Worm (Caenorhabditis elegans) whole organism, L1 larva: ENCODE data around the gene vha-1.

ENCODE experiments used
- C04F5.9 ChIP-seq: sonication (generic microtip); optimal IDR thresholded peaks from 2 replicates; lab custom pipeline; 2016; ENCODE audit warnings: missing genetic modification characterization, missing compliant biosample characterization
- C16A3.4 ChIP-seq: fragments of 150-350 bp; optimal IDR thresholded peaks from 2 replicates; lab custom pipeline; 2014; ENCODE audit warnings: missing biosample characterization, missing genetic modification characterization
- Y116A8C.19 ChIP-seq: sonication (generic microtip); optimal IDR thresholded peaks from 2 replicates; lab custom pipeline; 2016; ENCODE audit warnings: missing compliant biosample characterization, missing genetic modification characterization, borderline replicate concordance
- ama-1 ChIP-seq: fragments of 150-350 bp; optimal IDR thresholded peaks from 2 replicates; lab custom pipeline; 2014
- ceh-8 ChIP-seq: fragments of 200-800 bp; sonication (Bioruptor generic); optimal IDR thresholded peaks from 2 replicates; lab custom pipeline; 2018; ENCODE audit warnings: mild to moderate bottlenecking, missing genetic modification characterization, moderate library complexity, missing compliant biosample characterization
- ceh-82 ChIP-seq, 3 experiments: fragments of 150-350 bp in 1 of 3; sonication (generic microtip) in 2 of 3; optimal IDR thresholded peaks; 2 replicates each; lab custom pipeline; 2014 to 2017; ENCODE audit warnings: missing biosample characterization in 3 of 3, missing genetic modification characterization in 3 of 3
- dpl-1 ChIP-seq, 3 experiments: fragments of 150-350 bp in 2 of 3; sonication (generic microtip) in 1 of 3; optimal IDR thresholded peaks; 2 replicates each; lab custom pipeline; 2014 to 2017; ENCODE audit warnings: missing biosample characterization in 3 of 3, missing genetic modification characterization in 3 of 3, missing genetic modification reagents in 3 of 3
- efl-1 ChIP-seq, 4 experiments: fragments of 150-350 bp; optimal IDR thresholded peaks in 3 of 4; peaks in 1 of 4; 1 replicate in 1 of 4; 2 replicates in 3 of 4; lab custom pipeline; 2014; ENCODE audit warnings: missing biosample characterization in 2 of 4, missing genetic modification characterization in 2 of 4, missing genetic modification reagents in 2 of 4
- elt-3 ChIP-seq, 6 experiments: fragments of 150-350 bp in 1 of 6; sonication (generic microtip); optimal IDR thresholded peaks; 2 replicates each; lab custom pipeline; 2017 to 2018; ENCODE audit warnings: missing biosample characterization in 6 of 6, missing genetic modification characterization in 6 of 6, inconsistent platforms in 1 of 6
- fkh-8 ChIP-seq: sonication (generic microtip); optimal IDR thresholded peaks from 2 replicates; lab custom pipeline; 2016; ENCODE audit warnings: mild to moderate bottlenecking, missing genetic modification characterization, missing compliant biosample characterization
- isw-1 ChIP-seq: fragments of 200-800 bp; sonication (Bioruptor generic); IDR thresholded peaks from 2 replicates; pipeline ENCODE4 v1.3.6; 2022; ENCODE audit warnings: missing genetic modification characterization, missing compliant biosample characterization
- lin-14 ChIP-seq: fragments of 200-800 bp; sonication (Bioruptor generic); optimal IDR thresholded peaks from 2 replicates; lab custom pipeline; 2018; ENCODE audit warnings: mild to moderate bottlenecking, missing genetic modification characterization, moderate library complexity, missing compliant biosample characterization
- lin-35 ChIP-seq, 2 experiments: fragments of 150-350 bp; optimal IDR thresholded peaks; 2 replicates each; lab custom pipeline; 2014; ENCODE audit warnings: missing biosample characterization in 2 of 2, missing genetic modification characterization in 2 of 2, missing genetic modification reagents in 2 of 2
- lir-3 ChIP-seq: sonication (generic microtip); optimal IDR thresholded peaks from 2 replicates; lab custom pipeline; 2016; ENCODE audit warnings: mild to moderate bottlenecking, missing genetic modification characterization, moderate library complexity, missing compliant biosample characterization; ENCODE audit not compliant: poor library complexity
- lsy-2 ChIP-seq, 2 experiments: fragments of 150-350 bp; optimal IDR thresholded peaks; 2 replicates each; lab custom pipeline; 2014; ENCODE audit warnings: missing biosample characterization in 2 of 2, missing genetic modification characterization in 2 of 2
- mef-2 ChIP-seq: fragments of 150-350 bp; optimal IDR thresholded peaks from 2 replicates; lab custom pipeline; 2014; ENCODE audit warnings: missing biosample characterization, missing genetic modification characterization
- nhr-19 ChIP-seq: fragments of 200-800 bp; sonication (Bioruptor generic); conservative IDR thresholded peaks from 2 replicates; pipeline ENCODE4 v1.3.6; 2022; ENCODE audit warnings: missing genetic modification characterization, missing compliant biosample characterization
- nhr-20 ChIP-seq: sonication (generic microtip); optimal IDR thresholded peaks from 2 replicates; lab custom pipeline; 2016; ENCODE audit warnings: mild to moderate bottlenecking, missing genetic modification characterization, missing compliant biosample characterization
- nhr-237 ChIP-seq: fragments of 150-350 bp; optimal IDR thresholded peaks from 2 replicates; lab custom pipeline; 2014; ENCODE audit warnings: missing biosample characterization, missing genetic modification characterization
- nhr-28 ChIP-seq: fragments of 150-350 bp; optimal IDR thresholded peaks from 2 replicates; lab custom pipeline; 2014; ENCODE audit warnings: missing biosample characterization, missing genetic modification characterization
- nhr-71 ChIP-seq: sonication (generic microtip); optimal IDR thresholded peaks from 2 replicates; lab custom pipeline; 2016; ENCODE audit warnings: mild to moderate bottlenecking, missing genetic modification characterization, moderate library complexity, missing compliant biosample characterization
- rnt-1 ChIP-seq: sonication (generic microtip); optimal IDR thresholded peaks from 2 replicates; lab custom pipeline; 2016; ENCODE audit warnings: mild to moderate bottlenecking, missing genetic modification characterization, moderate library complexity, missing compliant biosample characterization
- snu-23 ChIP-seq: sonication (generic microtip); optimal IDR thresholded peaks from 2 replicates; lab custom pipeline; 2016; ENCODE audit warnings: missing genetic modification characterization, missing compliant biosample characterization
- sptf-1 ChIP-seq: fragments of 150-350 bp; optimal IDR thresholded peaks from 2 replicates; lab custom pipeline; 2014; ENCODE audit warnings: missing biosample characterization, missing genetic modification characterization
- unc-62 ChIP-seq: fragments of 150-350 bp; optimal IDR thresholded peaks from 2 replicates; lab custom pipeline; 2014; ENCODE audit warnings: missing biosample characterization, missing genetic modification reagents, missing genetic modification characterization
- unc-86 ChIP-seq: sonication (generic microtip); optimal IDR thresholded peaks from 2 replicates; lab custom pipeline; 2016; ENCODE audit warnings: missing genetic modification characterization, missing compliant biosample characterization
- xbp-1 ChIP-seq: sonication (generic microtip); optimal IDR thresholded peaks from 2 replicates; lab custom pipeline; 2016; ENCODE audit warnings: missing genetic modification characterization, missing compliant biosample characterization
- zag-1 ChIP-seq: fragments of 150-350 bp; optimal IDR thresholded peaks from 2 replicates; lab custom pipeline; 2014; ENCODE audit warnings: missing biosample characterization, missing genetic modification characterization
- zip-4 ChIP-seq: fragments of 200-800 bp; sonication (Bioruptor generic); optimal IDR thresholded peaks from 2 replicates; lab custom pipeline; 2018; ENCODE audit warnings: mild to moderate bottlenecking, missing genetic modification characterization, moderate library complexity, missing compliant biosample characterization
- ztf-4 ChIP-seq: fragments of 150-350 bp; optimal IDR thresholded peaks from 2 replicates; lab custom pipeline; 2014; ENCODE audit warnings: missing biosample characterization, missing genetic modification characterization

Gene vha-1

DNA sequence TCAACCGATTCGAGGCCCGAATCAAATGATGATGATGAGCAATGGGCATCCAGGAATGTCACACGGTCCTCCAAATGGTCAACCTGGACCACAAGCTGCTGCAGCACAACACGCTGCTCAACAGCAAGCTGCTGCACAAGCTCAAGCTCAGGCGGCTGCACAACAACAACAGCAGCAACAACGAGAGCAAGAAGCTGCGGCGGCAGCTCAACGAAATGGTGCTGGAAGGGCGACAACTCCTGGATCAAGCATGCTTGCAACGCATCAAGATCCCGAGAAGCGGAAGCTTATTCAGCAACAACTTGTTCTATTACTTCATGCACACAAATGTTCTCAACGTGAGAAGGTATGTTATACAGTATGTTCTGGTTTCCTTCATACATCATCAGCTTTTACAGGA is 13.0 kb upstream of the vha-1 start:
- TF ChIP-seq efl-1 (optimal IDR thresholded peaks at IDR 0.05; lab: Kevin White, UChicago) = no peak
- peak in 1 of 2 experiments; percentile 73 for TF ChIP-seq efl-1 (GFP tag; optimal IDR thresholded peaks at IDR 0.05 in 1 of 2; lab: Kevin White, UChicago)
- no peak for TF ChIP-seq mef-2 (tag; lab: Kevin White, UChicago)
- no peak for TF ChIP-seq C16A3.4

DNA sequence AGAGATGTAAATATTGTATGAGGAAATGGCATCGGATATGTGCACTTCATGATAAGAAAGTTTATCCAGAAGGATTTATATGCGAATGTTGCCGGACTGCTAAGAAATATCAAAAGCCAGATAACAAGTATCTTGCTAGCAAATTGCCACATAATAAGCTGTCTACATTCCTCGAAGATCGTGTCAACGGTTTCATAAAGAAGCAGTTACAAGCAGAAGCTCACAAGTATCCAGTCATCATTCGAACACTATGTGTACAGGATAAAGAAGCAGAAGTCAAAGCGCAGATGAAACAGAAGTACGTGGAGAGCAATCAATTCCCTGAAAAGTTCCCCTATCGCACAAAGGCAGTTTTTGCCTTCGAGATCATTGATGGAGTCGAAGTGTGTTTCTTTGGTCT is 10.5 kb upstream of the vha-1 start:
- no peak for TF ChIP-seq elt-3 (tag; optimal IDR thresholded peaks at IDR 0.05; lab: Kevin White, UChicago)
- TF ChIP-seq sptf-1 (tag; lab: Kevin White, UChicago) = no peak
- no peak for TF ChIP-seq unc-62
- no peak for TF ChIP-seq nhr-28 (tag; lab: Kevin White, UChicago)
- no peak for TF ChIP-seq Y116A8C.19
- no peak for TF ChIP-seq isw-1 (GFP tag; lab: Robert Waterston, UW)
- no peak for TF ChIP-seq zip-4 (GFP tag; lab: Kevin White, UChicago)
- TF ChIP-seq rnt-1 = no peak
- TF ChIP-seq ceh-8 (GFP tag; lab: Kevin White, UChicago) = no peak
- TF ChIP-seq snu-23 (GFP tag; lab: Kevin White, UChicago) = no peak
- no peak for TF ChIP-seq xbp-1 (tag; lab: Kevin White, UChicago)

- TF ChIP-seq zag-1 (no peak), efl-1 (optimal IDR thresholded peaks at IDR 0.05; lab: Kevin White, UChicago) (no peak), efl-1 (GFP tag; optimal IDR thresholded peaks at IDR 0.05 in 1 of 2; lab: Kevin White, UChicago) (peak in 1 of 2 experiments; percentile 90), nhr-19 (no peak), unc-86 (no peak), nhr-237 (tag; lab: Kevin White, UChicago) (no peak)
Measured at ce11 chrIII:9772394-9772793, 8.7 kb upstream of the vha-1 start.

- TF ChIP-seq lin-35 (GFP tag; optimal IDR thresholded peaks at IDR 0.05; lab: Kevin White, UChicago) (peak; percentile 59 to 90), ztf-4 (tag; lab: Kevin White, UChicago) (no peak), lsy-2 (tag; optimal IDR thresholded peaks at IDR 0.05; lab: Kevin White, UChicago) (peak in 1 of 2 experiments; percentile 27), nhr-237 (tag; lab: Kevin White, UChicago) (no peak), dpl-1 (GFP tag; optimal IDR thresholded peaks at IDR 0.05; lab: Kevin White, UChicago) (peak; percentile 53 to 78 (median 66)), nhr-71 (tag; lab: Kevin White, UChicago) (peak; percentile 10), efl-1 (optimal IDR thresholded peaks at IDR 0.05; lab: Kevin White, UChicago) (peak in 1 of 2 experiments; percentile 81), efl-1 (GFP tag; optimal IDR thresholded peaks at IDR 0.05 in 1 of 2; lab: Kevin White, UChicago) (peak; percentile 73 to 98), rnt-1 (peak; percentile 9), nhr-20 (tag; lab: Kevin White, UChicago) (no peak), lir-3 (tag; lab: Kevin White, UChicago) (peak; percentile 5)
Measured at ce11 chrIII:9775916-9776315, 5.1 kb upstream of the vha-1 start.

DNA sequence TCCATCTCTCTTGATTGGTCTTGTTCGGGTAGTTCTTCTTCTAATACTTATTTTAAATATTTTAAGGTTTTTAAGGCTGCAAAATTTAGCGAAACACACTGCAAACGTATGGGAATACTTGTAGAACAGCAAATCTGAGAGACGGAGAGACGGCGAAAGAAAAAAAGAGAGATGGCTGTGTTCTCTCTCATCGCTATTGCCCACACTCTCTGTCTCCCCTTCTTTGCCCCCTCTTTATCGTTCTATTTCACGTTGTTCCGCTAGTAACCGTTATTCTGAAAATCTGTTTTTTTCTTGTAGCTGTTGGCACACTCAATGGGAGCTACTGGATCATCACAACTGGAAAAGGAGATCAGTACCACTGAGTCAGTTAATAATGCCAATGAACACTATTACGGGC is 4.7 kb upstream of the vha-1 start, which contains the start of gene usp-46:
TSS of gene usp-46 (plus strand) at position 301 of the 400 bp plus-strand sequence.
- TF ChIP-seq ceh-82 (tag; optimal IDR thresholded peaks at IDR 0.05; lab: Kevin White, UChicago) (peak in 1 of 3 experiments; percentile 30), snu-23 (GFP tag; lab: Kevin White, UChicago) (peak; percentile 13), lsy-2 (tag; optimal IDR thresholded peaks at IDR 0.05; lab: Kevin White, UChicago) (peak in 1 of 2 experiments; percentile 16), ama-1 (lab: Kevin White, UChicago) (no peak), lin-14 (peak; percentile 53), efl-1 (optimal IDR thresholded peaks at IDR 0.05; lab: Kevin White, UChicago) (peak in 1 of 2 experiments; percentile 5), efl-1 (GFP tag; optimal IDR thresholded peaks at IDR 0.05 in 1 of 2; lab: Kevin White, UChicago) (no peak), C04F5.9 (tag; lab: Kevin White, UChicago) (no peak)

ce11 chrIII:9779080-9779479 is 2.0 kb upstream of the vha-1 start:
- no peak for TF ChIP-seq fkh-8 (tag; lab: Kevin White, UChicago)
- no peak for TF ChIP-seq nhr-19
- no peak for TF ChIP-seq xbp-1 (tag; lab: Kevin White, UChicago)
